Worm (Caenorhabditis elegans): Measurements from ENCODE around the gene Y39A1A.16.

ce11 chrIII:10634034-10634433, 45.0 kb upstream of the Y39A1A.16 start:
- TF ChIP-seq snpc-4 (tag; optimal IDR thresholded peaks at IDR 0.05) = no peak
- peak; percentile 93 for TF ChIP-seq pha-4 (GFP tag; IDR thresholded peaks at IDR 0.05)
- TF ChIP-seq pha-4 (tag; optimal IDR thresholded peaks at IDR 0.05) = no peak
- TF ChIP-seq daf-16 (GFP tag; optimal IDR thresholded peaks at IDR 0.05) = peak in 1 of 2 experiments; percentile 42
- peak; percentile 62 for TF ChIP-seq daf-16 (tag; optimal IDR thresholded peaks at IDR 0.05)
- TF ChIP-seq aly-2 (tag; optimal IDR thresholded peaks at IDR 0.05) = no peak
- peak; percentile 81 for TF ChIP-seq nhr-25 (tag; optimal IDR thresholded peaks at IDR 0.05; ENCODE audit: borderline replicate concordance, insufficient read depth)
